Fruit fly (Drosophila melanogaster): ENCODE measurements around the gene Es2.

Es2 gene

DNA sequence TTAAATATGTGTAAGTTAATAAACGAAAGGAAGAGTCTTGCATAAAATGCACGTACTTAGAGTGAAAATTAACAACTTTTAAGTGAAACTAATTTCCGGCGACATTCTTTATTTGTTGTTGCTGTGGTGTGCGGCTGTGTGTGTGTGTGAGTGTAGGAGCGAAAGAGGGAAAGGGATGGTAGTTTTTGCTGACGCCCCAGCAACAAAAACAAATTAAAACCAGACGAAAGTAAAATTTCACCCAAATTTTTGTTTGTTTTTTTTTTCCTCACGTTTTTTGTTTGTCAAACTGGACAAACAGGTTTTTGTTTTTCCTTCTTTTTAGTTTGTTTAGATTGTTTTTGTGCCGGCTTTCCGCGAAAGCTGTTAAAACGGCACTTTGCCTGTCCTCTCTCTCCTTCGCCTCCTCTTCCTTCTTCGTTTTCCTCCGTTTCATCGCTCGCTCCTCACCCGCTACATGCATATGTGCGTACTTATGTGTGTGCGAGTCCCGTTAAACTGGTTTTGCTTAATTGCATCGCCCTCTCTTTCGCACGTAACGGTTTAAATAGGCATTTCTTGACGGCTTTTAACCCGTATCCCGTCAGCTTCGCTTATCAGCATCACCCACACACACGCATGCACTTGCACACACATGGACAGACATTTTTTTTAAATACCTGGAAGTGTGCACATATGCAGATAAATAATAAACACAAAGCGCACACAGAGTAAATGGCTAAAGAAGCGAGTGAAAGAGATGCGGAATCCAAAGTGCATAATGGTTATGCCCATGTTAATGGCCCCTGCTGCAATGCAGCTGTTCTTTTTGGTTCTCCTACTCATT is 23.8 kb upstream of the Es2 start, which contains the start of gene Miga (continued):
- TF ChIP-seq CG10979 (tag; optimal IDR thresholded peaks at IDR 0.05), result no peak
- TF ChIP-seq Lim3 (GFP tag; IDR thresholded peaks at IDR 0.05), result no peak
- TF ChIP-seq CG15073 (GFP tag; optimal IDR thresholded peaks at IDR 0.05), result no peak
- TF ChIP-seq Hey (tag; optimal IDR thresholded peaks at IDR 0.05), result no peak
- TF ChIP-seq Elba2 (GFP tag; optimal IDR thresholded peaks at IDR 0.05), result no peak
- TF ChIP-seq CG11696 (GFP tag; IDR thresholded peaks at IDR 0.05), result no peak
- no peak for TF ChIP-seq CHES-1-like (GFP tag; optimal IDR thresholded peaks at IDR 0.05)
- no peak for TF ChIP-seq Meics (GFP tag; optimal IDR thresholded peaks at IDR 0.05)
- no peak for TF ChIP-seq CG18476 (GFP tag; optimal IDR thresholded peaks at IDR 0.05)
- TF ChIP-seq br (optimal IDR thresholded peaks at IDR 0.05), result no peak
- TF ChIP-seq CG17361 (GFP tag; IDR thresholded peaks at IDR 0.05), result no peak
- TF ChIP-seq Doc3 (GFP tag; IDR thresholded peaks at IDR 0.05; ENCODE audit: partially characterized antibody), result no peak
- no peak for TF ChIP-seq HLH3B (GFP tag; IDR thresholded peaks at IDR 0.05)
- peak; percentile 60 for TF ChIP-seq kni (GFP tag; optimal IDR thresholded peaks at IDR 0.05)
- TF ChIP-seq caup (GFP tag; optimal IDR thresholded peaks at IDR 0.05; ENCODE audit: severe bottlenecking), result no peak
- TF ChIP-seq CG10543 (GFP tag; optimal IDR thresholded peaks at IDR 0.05), result no peak
- TF ChIP-seq corto (GFP tag; optimal IDR thresholded peaks at IDR 0.05), result no peak
- no peak for TF ChIP-seq CrebB (tag; optimal IDR thresholded peaks at IDR 0.05)
- no peak for TF ChIP-seq Trl (optimal IDR thresholded peaks at IDR 0.05)
- no peak for TF ChIP-seq Trl (GFP tag; optimal IDR thresholded peaks at IDR 0.05)
- TF ChIP-seq ttk (GFP tag; IDR thresholded peaks at IDR 0.05), result no peak
- TF ChIP-seq nau (GFP tag; optimal IDR thresholded peaks at IDR 0.05), result no peak
- no peak for TF ChIP-seq lov (optimal IDR thresholded peaks at IDR 0.05)
- no peak for TF ChIP-seq lov (GFP tag; IDR thresholded peaks at IDR 0.05)
- TF ChIP-seq tin (GFP tag; optimal IDR thresholded peaks at IDR 0.05), result no peak
- no peak for TF ChIP-seq CG1233 (GFP tag; optimal IDR thresholded peaks at IDR 0.05)
- no peak for TF ChIP-seq CG11456 (GFP tag; IDR thresholded peaks at IDR 0.05)
- TF ChIP-seq Asciz (GFP tag; optimal IDR thresholded peaks at IDR 0.05), result no peak
- TF ChIP-seq CG12659 (GFP tag; optimal IDR thresholded peaks at IDR 0.05), result no peak
- no peak for TF ChIP-seq CG4617 (GFP tag; optimal IDR thresholded peaks at IDR 0.05; ENCODE audit: borderline replicate concordance)
- no peak for TF ChIP-seq CG11247 (GFP tag; IDR thresholded peaks at IDR 0.05)
- peak in 1 of 3 experiments; percentile 53 for TF ChIP-seq Stat92E (GFP tag; optimal IDR thresholded peaks at IDR 0.05)
- TF ChIP-seq CG10462 (GFP tag; optimal IDR thresholded peaks at IDR 0.05), result no peak
- TF ChIP-seq az2 (GFP tag; optimal IDR thresholded peaks at IDR 0.05), result no peak
- TF ChIP-seq CG9797 (GFP tag; optimal IDR thresholded peaks at IDR 0.05), result no peak
- no peak for TF ChIP-seq ind (GFP tag; optimal IDR thresholded peaks at IDR 0.05)
- TF ChIP-seq CG6791 (GFP tag; IDR thresholded peaks at IDR 0.05; ENCODE audit: partially characterized antibody), result no peak
- TF ChIP-seq Kr (GFP tag; optimal IDR thresholded peaks at IDR 0.05), result peak; percentile 18
- TF ChIP-seq Antp (GFP tag; optimal IDR thresholded peaks at IDR 0.05), result no peak
- peak; percentile 21 for TF ChIP-seq D (optimal IDR thresholded peaks at IDR 0.05)
- TF ChIP-seq D (GFP tag; optimal IDR thresholded peaks at IDR 0.05), result no peak
- no peak for TF ChIP-seq en (GFP tag; optimal IDR thresholded peaks at IDR 0.05)
- TF ChIP-seq zen2 (GFP tag; IDR thresholded peaks at IDR 0.05; ENCODE audit: partially characterized antibody), result no peak
- no peak for TF ChIP-seq CG12299 (tag; optimal IDR thresholded peaks at IDR 0.05)
- no peak for TF ChIP-seq CG10565 (GFP tag; optimal IDR thresholded peaks at IDR 0.05)
- TF ChIP-seq Lpt (GFP tag; optimal IDR thresholded peaks at IDR 0.05), result no peak
- TF ChIP-seq HLH54F (GFP tag; optimal IDR thresholded peaks at IDR 0.05), result no peak
- no peak for TF ChIP-seq CG10267 (tag; optimal IDR thresholded peaks at IDR 0.05)
- TF ChIP-seq CG11398 (GFP tag; optimal IDR thresholded peaks at IDR 0.05), result no peak
- no peak for TF ChIP-seq CG6683 (GFP tag; optimal IDR thresholded peaks at IDR 0.05)
- no peak for TF ChIP-seq cas (GFP tag; IDR thresholded peaks at IDR 0.05)
